Fruit fly (Drosophila melanogaster): ENCODE measurements around the gene Wdr92.

DNA sequence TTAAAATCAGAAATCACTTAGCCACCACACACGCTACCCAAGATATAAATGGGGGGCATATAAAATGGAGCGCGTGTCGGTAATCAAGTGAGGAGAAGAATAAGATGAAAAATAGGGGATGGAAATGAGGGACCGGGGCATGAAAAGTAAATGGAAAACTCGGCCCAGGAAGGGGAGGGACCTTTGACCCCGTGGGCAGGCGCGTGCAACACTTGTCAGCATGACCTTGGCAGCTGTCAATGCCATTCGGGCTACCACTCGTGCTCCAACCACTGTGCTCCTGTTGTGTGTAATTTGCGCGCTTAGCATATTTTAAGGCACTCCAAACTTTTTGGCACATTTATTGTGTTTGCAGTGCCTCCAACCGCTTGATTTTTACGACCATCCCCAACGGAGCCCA, 38.4 kb downstream of the Wdr92 start:
- no peak for TF ChIP-seq CG8478 (optimal IDR thresholded peaks at IDR 0.05)
- no peak for TF ChIP-seq pan (optimal IDR thresholded peaks at IDR 0.05)
- TF ChIP-seq EcR (GFP tag; optimal IDR thresholded peaks at IDR 0.05), result no peak
- no peak for TF ChIP-seq Dll (optimal IDR thresholded peaks at IDR 0.05)
- no peak for TF ChIP-seq psq (optimal IDR thresholded peaks at IDR 0.05)

All from whole organism.